Fruit fly (Drosophila melanogaster) whole organism, embryonic: Measurements from ENCODE around the gene unc-119.

ENCODE experiments used
- Atf-2 ChIP-seq: fragments of 200-800 bp; sonication (Bioruptor generic); optimal IDR thresholded peaks from 2 replicates; lab custom pipeline; 2016; ENCODE audit warnings: missing biosample characterization, missing genetic modification characterization
- CG11456 ChIP-seq: fragments of 200-800 bp; sonication (Bioruptor generic); IDR thresholded peaks from 3 replicates; pipeline ENCODE4 v1.3.6; 2022; ENCODE audit warnings: missing biosample characterization, missing genetic modification characterization
- CG12071 ChIP-seq: fragments of 200-800 bp; sonication (Bioruptor generic); optimal IDR thresholded peaks from 3 replicates; lab custom pipeline; 2018; ENCODE audit warnings: missing biosample characterization, mild to moderate bottlenecking, missing genetic modification characterization
- CG1603 ChIP-seq: fragments of 200-800 bp; sonication (Bioruptor generic); optimal IDR thresholded peaks from 2 replicates; lab custom pipeline; 2019; ENCODE audit warnings: missing biosample characterization, mild to moderate bottlenecking, missing genetic modification characterization, moderate library complexity
- CG17186 ChIP-seq: fragments of 200-800 bp; sonication (Bioruptor generic); optimal IDR thresholded peaks from 3 replicates; lab custom pipeline; 2017; ENCODE audit warnings: missing biosample characterization, missing genetic modification reagents, missing genetic modification characterization
- CG17612 ChIP-seq: fragments of 200-800 bp; sonication (Bioruptor generic); IDR thresholded peaks from 2 replicates; pipeline ENCODE4 v1.3.6; 2022; ENCODE audit warnings: missing biosample characterization, missing genetic modification characterization
- CG17912 ChIP-seq: fragments of 200-800 bp; sonication (Bioruptor generic); optimal IDR thresholded peaks from 2 replicates; lab custom pipeline; 2018; ENCODE audit warnings: missing biosample characterization, mild to moderate bottlenecking, missing genetic modification characterization
- CG18011 ChIP-seq: fragments of 200-800 bp; sonication (Bioruptor generic); optimal IDR thresholded peaks from 2 replicates; lab custom pipeline; 2017; ENCODE audit warnings: missing biosample characterization, missing genetic modification characterization, mild to moderate bottlenecking, moderate library complexity, missing genotype
- CG2199 ChIP-seq: fragments of 200-800 bp; sonication (Bioruptor generic); IDR thresholded peaks from 3 replicates; pipeline ENCODE4 v1.3.6; 2022; ENCODE audit warnings: missing biosample characterization, missing genetic modification characterization
- CG31441 ChIP-seq: fragments of 200-800 bp; sonication (Bioruptor generic); IDR thresholded peaks from 2 replicates; pipeline ENCODE4 v1.3.6; 2022; ENCODE audit warnings: missing biosample characterization, missing genetic modification characterization
- CG3163 ChIP-seq: fragments of 200-800 bp; sonication (Bioruptor generic); optimal IDR thresholded peaks from 3 replicates; lab custom pipeline; 2016; ENCODE audit warnings: missing biosample characterization, missing genetic modification characterization
- CG3407 ChIP-seq: fragments of 200-800 bp; sonication (Bioruptor generic); optimal IDR thresholded peaks from 2 replicates; lab custom pipeline; 2018; ENCODE audit warnings: missing biosample characterization, mild to moderate bottlenecking, missing genetic modification characterization
- CG4328 ChIP-seq: fragments of 200-800 bp; sonication (Bioruptor generic); optimal IDR thresholded peaks from 3 replicates; lab custom pipeline; 2017; ENCODE audit warnings: missing biosample characterization, missing genetic modification reagents, missing genetic modification characterization
- CG5953 ChIP-seq: fragments of 200-800 bp; sonication (Bioruptor generic); IDR thresholded peaks from 2 replicates; pipeline ENCODE4 v1.3.6; 2022; ENCODE audit warnings: missing biosample characterization, missing genetic modification characterization
- CG6765 ChIP-seq: fragments of 200-800 bp; sonication (Bioruptor generic); optimal IDR thresholded peaks from 3 replicates; lab custom pipeline; 2017; ENCODE audit warnings: missing biosample characterization, mild to moderate bottlenecking, missing genetic modification characterization
- CG8478 ChIP-seq: fragments of >200 bp; optimal IDR thresholded peaks from 2 replicates; lab custom pipeline; 2018
- Chrac-16 ChIP-seq: fragments of 200-800 bp; sonication (Bioruptor generic); optimal IDR thresholded peaks from 3 replicates; lab custom pipeline; 2016; ENCODE audit warnings: missing biosample characterization, missing genetic modification characterization
- CkIIα-i1 ChIP-seq: fragments of 200-800 bp; sonication (Bioruptor generic); IDR thresholded peaks from 2 replicates; pipeline ENCODE4 v1.3.6; 2022; ENCODE audit warnings: missing biosample characterization, missing genetic modification characterization
- Dad ChIP-seq: fragments of 200-800 bp; sonication (Bioruptor generic); optimal IDR thresholded peaks from 3 replicates; lab custom pipeline; 2016; ENCODE audit warnings: missing biosample characterization, missing genetic modification characterization
- HLHmδ ChIP-seq: fragments of 200-800 bp; sonication (Bioruptor generic); optimal IDR thresholded peaks from 2 replicates; lab custom pipeline; 2018; ENCODE audit warnings: missing biosample characterization, mild to moderate bottlenecking, missing genetic modification characterization, moderate library complexity
- Hsf ChIP-seq: fragments of 200-800 bp; sonication (Bioruptor generic); optimal IDR thresholded peaks from 3 replicates; lab custom pipeline; 2016; ENCODE audit warnings: missing biosample characterization, missing genetic modification characterization
- MBD-R2 ChIP-seq: fragments of 200-800 bp; sonication (Bioruptor generic); IDR thresholded peaks from 2 replicates; pipeline ENCODE4 v1.3.6; 2022; ENCODE audit warnings: missing biosample characterization, missing genetic modification characterization
- Nf-YB ChIP-seq: fragments of 200-800 bp; sonication (Bioruptor generic); optimal IDR thresholded peaks from 3 replicates; lab custom pipeline; 2019; ENCODE audit warnings: missing biosample characterization, mild to moderate bottlenecking, missing genetic modification characterization, moderate library complexity
- Nf-YC ChIP-seq: fragments of 200-800 bp; optimal IDR thresholded peaks from 3 replicates; lab custom pipeline; 2019; ENCODE audit warnings: missing biosample characterization, mild to moderate bottlenecking, missing genetic modification characterization, moderate library complexity
- Oli ChIP-seq: fragments of 200-800 bp; sonication (Bioruptor generic); optimal IDR thresholded peaks from 2 replicates; lab custom pipeline; 2018; ENCODE audit warnings: missing biosample characterization, mild to moderate bottlenecking, missing genetic modification characterization, moderate library complexity
- Poxn ChIP-seq: fragments of 200-800 bp; sonication (Bioruptor generic); IDR thresholded peaks from 2 replicates; pipeline ENCODE4 v1.3.6; 2022; ENCODE audit warnings: missing biosample characterization, missing genetic modification characterization
- Sin3A ChIP-seq: fragments of >200 bp; optimal IDR thresholded peaks from 2 replicates; lab custom pipeline; 2018
- Taf1 ChIP-seq: fragments of 200-800 bp; sonication (Bioruptor generic); IDR thresholded peaks from 2 replicates; pipeline ENCODE4 v1.3.6; 2022; ENCODE audit warnings: missing biosample characterization, missing genetic modification characterization
- Xbp1 ChIP-seq: fragments of 200-800 bp; sonication (Bioruptor generic); optimal IDR thresholded peaks from 3 replicates; lab custom pipeline; 2016; ENCODE audit warnings: missing biosample characterization, mild to moderate bottlenecking, missing genetic modification characterization
- abd-A ChIP-seq: fragments of 200-800 bp; sonication (Bioruptor generic); optimal IDR thresholded peaks from 3 replicates; lab custom pipeline; 2019; ENCODE audit warnings: missing biosample characterization, mild to moderate bottlenecking, missing genetic modification characterization, moderate library complexity
- ac ChIP-seq: fragments of 200-800 bp; sonication (Bioruptor generic); optimal IDR thresholded peaks from 3 replicates; lab custom pipeline; 2017; ENCODE audit warnings: missing biosample characterization, mild to moderate bottlenecking, missing genetic modification characterization
- btn ChIP-seq: fragments of 200-800 bp; sonication (Bioruptor generic); optimal IDR thresholded peaks from 2 replicates; lab custom pipeline; 2016; ENCODE audit warnings: missing biosample characterization, missing genetic modification characterization
- cas ChIP-seq: fragments of 200-800 bp; sonication (Bioruptor generic); IDR thresholded peaks from 2 replicates; pipeline ENCODE4 v1.3.6; 2022; ENCODE audit warnings: missing biosample characterization, missing genetic modification characterization
- chif ChIP-seq, 2 experiments: fragments of 200-800 bp; sonication (Bioruptor generic); optimal IDR thresholded peaks; 3 replicates each; lab custom pipeline; 2016; ENCODE audit warnings: missing biosample characterization in 2 of 2, missing genetic modification characterization in 2 of 2
- danr ChIP-seq: fragments of 200-800 bp; sonication (Bioruptor generic); IDR thresholded peaks from 2 replicates; pipeline ENCODE4 v1.3.6; 2022; ENCODE audit warnings: missing biosample characterization, missing genetic modification characterization
- dati ChIP-seq: fragments of 200-800 bp; sonication (Bioruptor generic); IDR thresholded peaks from 2 replicates; pipeline ENCODE4 v1.3.6; 2022; ENCODE audit warnings: missing biosample characterization, missing genetic modification characterization
- dm ChIP-seq: fragments of 200-800 bp; sonication (Bioruptor generic); optimal IDR thresholded peaks from 3 replicates; lab custom pipeline; 2016; ENCODE audit warnings: missing biosample characterization, missing genetic modification characterization
- eve ChIP-seq, 2 experiments: fragments of >200 bp; optimal IDR thresholded peaks; 2 replicates each; lab custom pipeline; 2017; ENCODE audit warnings: missing biosample characterization in 2 of 2, missing genetic modification characterization in 2 of 2
- gcm2 ChIP-seq: fragments of 200-800 bp; sonication (Bioruptor generic); optimal IDR thresholded peaks from 2 replicates; lab custom pipeline; 2016; ENCODE audit warnings: missing biosample characterization, missing genetic modification characterization
- gsb-n ChIP-seq: fragments of 200-800 bp; sonication (Bioruptor generic); optimal IDR thresholded peaks from 3 replicates; lab custom pipeline; 2018; ENCODE audit warnings: missing biosample characterization, mild to moderate bottlenecking, missing genetic modification characterization
- ken ChIP-seq: fragments of 200-800 bp; sonication (Bioruptor generic); IDR thresholded peaks from 3 replicates; pipeline ENCODE4 v1.3.6; 2022; ENCODE audit warnings: missing biosample characterization, missing genetic modification characterization
- luna ChIP-seq: fragments of 200-800 bp; sonication (Bioruptor generic); optimal IDR thresholded peaks from 2 replicates; lab custom pipeline; 2016; ENCODE audit warnings: missing biosample characterization, missing genetic modification characterization
- nau ChIP-seq: fragments of 200-800 bp; sonication (Bioruptor generic); optimal IDR thresholded peaks from 3 replicates; lab custom pipeline; 2017; ENCODE audit warnings: missing biosample characterization, mild to moderate bottlenecking, missing genetic modification characterization, missing genetic modification reagents
- nerfin-1 ChIP-seq: fragments of 200-800 bp; sonication (Bioruptor generic); optimal IDR thresholded peaks from 3 replicates; lab custom pipeline; 2019; ENCODE audit warnings: missing biosample characterization, mild to moderate bottlenecking, missing genetic modification characterization, moderate library complexity
- org-1 ChIP-seq: fragments of 200-800 bp; sonication (Bioruptor generic); optimal IDR thresholded peaks from 2 replicates; lab custom pipeline; 2017; ENCODE audit warnings: missing biosample characterization, missing genetic modification characterization
- otp ChIP-seq: fragments of 200-800 bp; sonication (Bioruptor generic); IDR thresholded peaks from 3 replicates; pipeline ENCODE4, ENCODE4 v1.3.6; 2022; ENCODE audit warnings: missing biosample characterization, missing genetic modification characterization
- peb ChIP-seq: fragments of 200-800 bp; sonication (Bioruptor generic); IDR thresholded peaks from 2 replicates; pipeline ENCODE4 v1.3.6; 2022; ENCODE audit warnings: missing biosample characterization, missing genetic modification characterization
- repo ChIP-seq: fragments of 200-800 bp; sonication (Bioruptor generic); optimal IDR thresholded peaks from 2 replicates; lab custom pipeline; 2016; ENCODE audit warnings: missing biosample characterization, missing genetic modification characterization
- sens-2 ChIP-seq: fragments of 200-800 bp; sonication (Bioruptor generic); IDR thresholded peaks from 2 replicates; pipeline ENCODE4 v1.3.6; 2022; ENCODE audit warnings: missing biosample characterization, missing genetic modification characterization
- toy ChIP-seq: fragments of 200-800 bp; sonication (Bioruptor generic); IDR thresholded peaks from 2 replicates; pipeline ENCODE4 v1.3.6; 2022; ENCODE audit warnings: missing biosample characterization, missing genetic modification characterization
- zfh2 ChIP-seq: fragments of 200-800 bp; sonication (Bioruptor generic); optimal IDR thresholded peaks from 2 replicates; lab custom pipeline; 2016; ENCODE audit warnings: missing biosample characterization, missing genetic modification characterization

The unc-119 gene

dm6 chrX:7301351-7302328 lies 10.5 kb upstream of the unc-119 start (continued):
- no peak for TF ChIP-seq Dad (GFP tag; lab: Kevin White, UChicago)
- TF ChIP-seq abd-A (tag; lab: Kevin White, UChicago), result no peak
- peak; percentile 18 for TF ChIP-seq gcm2
- no peak for TF ChIP-seq Poxn (GFP tag; lab: Robert Waterston, UW)
- peak; percentile 12 to 45 for TF ChIP-seq chif (GFP tag; optimal IDR thresholded peaks at IDR 0.05; lab: Kevin White, UChicago)
- TF ChIP-seq MBD-R2 (GFP tag; lab: Robert Waterston, UW), result no peak
- no peak for TF ChIP-seq CkIIα-i1 (GFP tag; lab: Robert Waterston, UW)
- TF ChIP-seq ac (GFP tag; lab: Kevin White, UChicago), result no peak
- TF ChIP-seq dm (GFP tag; lab: Kevin White, UChicago), result no peak
- no peak for TF ChIP-seq cas (GFP tag; lab: Robert Waterston, UW)
- no peak for TF ChIP-seq dati (GFP tag; lab: Robert Waterston, UW)
- TF ChIP-seq toy (GFP tag; lab: Robert Waterston, UW), result no peak
- TF ChIP-seq ken, result 0 out of 3 replicates have a peak, but pooled peaks have one; percentile 39
- no peak for TF ChIP-seq CG6765 (GFP tag; lab: Kevin White, UChicago)
- TF ChIP-seq CG4328, result peak; percentile 54
- no peak for TF ChIP-seq CG17912 (GFP tag; lab: Kevin White, UChicago)
- no peak for TF ChIP-seq Taf1
- no peak for TF ChIP-seq CG18011 (GFP tag; lab: Kevin White, UChicago)
- peak; percentile 42 for TF ChIP-seq Xbp1 (GFP tag; lab: Kevin White, UChicago)
- TF ChIP-seq Nf-YB (GFP tag; lab: Kevin White, UChicago), result peak; percentile 49
- TF ChIP-seq btn (GFP tag; lab: Kevin White, UChicago), result peak; percentile 40
- peak; percentile 36 for TF ChIP-seq org-1 (GFP tag; lab: Kevin White, UChicago)
- TF ChIP-seq CG8478 (lab: Kevin White, UChicago), result no peak
- no peak for TF ChIP-seq repo (GFP tag; lab: Kevin White, UChicago)
- no peak for TF ChIP-seq sens-2 (GFP tag; lab: Robert Waterston, UW)
- 0 out of 3 replicates have a peak, but pooled peaks have one; percentile 10 for TF ChIP-seq CG11456 (GFP tag; lab: Robert Waterston, UW)
- peak; percentile 29 for TF ChIP-seq Chrac-16 (GFP tag; lab: Kevin White, UChicago)
- no peak for TF ChIP-seq Sin3A (lab: Kevin White, UChicago)
- TF ChIP-seq CG3407 (GFP tag; lab: Kevin White, UChicago), result no peak
- TF ChIP-seq CG1603 (tag; lab: Kevin White, UChicago), result peak; percentile 22
- peak; percentile 38; the same call in 1 of the 2 replicates for TF ChIP-seq CG5953
- TF ChIP-seq otp (GFP tag; lab: Robert Waterston, UW), result peak; percentile 64; the same call in 1 of the 3 replicates
- TF ChIP-seq luna (GFP tag; lab: Kevin White, UChicago), result no peak
- TF ChIP-seq CG17612 (GFP tag; lab: Robert Waterston, UW), result no peak
- TF ChIP-seq CG2199, result peak; percentile 13; the same call in 1 of the 3 replicates
- no peak for TF ChIP-seq peb (GFP tag; lab: Robert Waterston, UW)
- no peak for TF ChIP-seq CG12071 (GFP tag; lab: Kevin White, UChicago)
- TF ChIP-seq Hsf (GFP tag; lab: Kevin White, UChicago), result peak; percentile 60
- TF ChIP-seq nau (GFP tag; lab: Kevin White, UChicago), result no peak
- no peak for TF ChIP-seq CG17186
- TF ChIP-seq Oli (tag; lab: Kevin White, UChicago), result peak; percentile 78
- no peak for TF ChIP-seq zfh2
- peak; percentile 76 for TF ChIP-seq nerfin-1 (tag; lab: Kevin White, UChicago)
- TF ChIP-seq gsb-n (tag; lab: Kevin White, UChicago), result no peak
- no peak for TF ChIP-seq CG3163 (GFP tag; lab: Kevin White, UChicago)
- TF ChIP-seq Nf-YC (tag; lab: Kevin White, UChicago), result peak; percentile 57
- no peak for TF ChIP-seq danr (GFP tag; lab: Robert Waterston, UW)
- TF ChIP-seq eve (GFP tag; optimal IDR thresholded peaks at IDR 0.05; lab: Kevin White, UChicago), result no peak
- peak; percentile 20 for TF ChIP-seq Atf-2
- TF ChIP-seq HLHmδ (GFP tag; lab: Kevin White, UChicago), result no peak
- TF ChIP-seq CG31441 (GFP tag; lab: Robert Waterston, UW), result peak; percentile 82
